Fruit fly (Drosophila melanogaster): Measurements from ENCODE around the gene CG33325.

Gene CG33325

dm6 chr3R:8668024-8668856 is 11.6 kb downstream of the CG33325 start:
- TF ChIP-seq CG17806 (tag; optimal IDR thresholded peaks at IDR 0.05) (no peak), CG10348 (GFP tag; IDR thresholded peaks at IDR 0.05) (no peak), Ets98B (GFP tag; IDR thresholded peaks at IDR 0.05) (0 out of 2 replicates have a peak, but pooled peaks have one; percentile 3), EcR (GFP tag; optimal IDR thresholded peaks at IDR 0.05) (peak; percentile 28)

- TF ChIP-seq CG8159 (tag; optimal IDR thresholded peaks at IDR 0.05) (no peak), gl (tag; optimal IDR thresholded peaks at IDR 0.05) (no peak)
Observed at dm6 chr3R:8667568-8667967, 12.3 kb downstream of the CG33325 start, which contains the start of gene CG8036. Gene CG8036 (plus strand): TSS chr3R:8667868.

- TF ChIP-seq CG32121 (GFP tag; IDR thresholded peaks at IDR 0.05) (no peak), CG14655 (GFP tag; optimal IDR thresholded peaks at IDR 0.05) (no peak), gl (tag; optimal IDR thresholded peaks at IDR 0.05) (no peak), CG15710 (tag; optimal IDR thresholded peaks at IDR 0.05) (no peak), CG34367 (tag; optimal IDR thresholded peaks at IDR 0.05) (no peak), Pif1B (GFP tag; optimal IDR thresholded peaks at IDR 0.05) (no peak), CG8159 (tag; optimal IDR thresholded peaks at IDR 0.05) (no peak), CG13204 (GFP tag; optimal IDR thresholded peaks at IDR 0.05) (no peak), CG10348 (GFP tag; IDR thresholded peaks at IDR 0.05) (no peak), Pif1A (GFP tag; optimal IDR thresholded peaks at IDR 0.05) (no peak), CG17806 (tag; optimal IDR thresholded peaks at IDR 0.05) (no peak), fd96Ca (GFP tag; IDR thresholded peaks at IDR 0.05) (no peak), EcR (GFP tag; optimal IDR thresholded peaks at IDR 0.05) (no peak), Ets98B (GFP tag; IDR thresholded peaks at IDR 0.05) (no peak), rn (GFP tag; IDR thresholded peaks at IDR 0.05) (no peak), CG4496 (GFP tag; IDR thresholded peaks at IDR 0.05) (no peak), CG8301 (tag; optimal IDR thresholded peaks at IDR 0.05) (no peak), D1 (tag; optimal IDR thresholded peaks at IDR 0.05) (no peak)
Observed at dm6 chr3R:8664699-8665340, 15.0 kb downstream of the CG33325 start.

- TF ChIP-seq CG14655 (GFP tag; optimal IDR thresholded peaks at IDR 0.05) (peak; percentile 5), CG15710 (tag; optimal IDR thresholded peaks at IDR 0.05) (peak; percentile 27), CG9948 (tag; optimal IDR thresholded peaks at IDR 0.05) (no peak), fd96Ca (GFP tag; IDR thresholded peaks at IDR 0.05) (peak; percentile 34; the same call in 1 of the 3 replicates)
Observed at dm6 chr3R:8663668-8664283, 16.1 kb downstream of the CG33325 start, which contains the start of gene CG8032. Gene CG8032 (plus strand): TSS chr3R:8664115.

dm6 chr3R:8660661-8661060 is 19.2 kb downstream of the CG33325 start, which contains the start of gene bel:
Gene bel (minus strand): TSS chr3R:8660761.
- TF ChIP-seq CG17806 (tag; optimal IDR thresholded peaks at IDR 0.05) (no peak), EcR (GFP tag; optimal IDR thresholded peaks at IDR 0.05) (no peak), CG15710 (tag; optimal IDR thresholded peaks at IDR 0.05) (no peak), CG34367 (tag; optimal IDR thresholded peaks at IDR 0.05) (no peak), Pif1A (GFP tag; optimal IDR thresholded peaks at IDR 0.05) (no peak), Ets98B (GFP tag; IDR thresholded peaks at IDR 0.05) (no peak), CG32121 (GFP tag; IDR thresholded peaks at IDR 0.05) (no peak), rn (GFP tag; IDR thresholded peaks at IDR 0.05) (no peak), Pif1B (GFP tag; optimal IDR thresholded peaks at IDR 0.05) (no peak), D1 (tag; optimal IDR thresholded peaks at IDR 0.05) (no peak), gl (tag; optimal IDR thresholded peaks at IDR 0.05) (no peak), CG9948 (tag; optimal IDR thresholded peaks at IDR 0.05) (no peak), fd96Ca (GFP tag; IDR thresholded peaks at IDR 0.05) (no peak), CG14655 (GFP tag; optimal IDR thresholded peaks at IDR 0.05) (no peak), CG12605 (GFP tag; IDR thresholded peaks at IDR 0.05) (no peak), CG10348 (GFP tag; IDR thresholded peaks at IDR 0.05) (no peak), CG13204 (GFP tag; optimal IDR thresholded peaks at IDR 0.05) (no peak)

dm6 chr3R:8659907-8660660 is 19.8 kb downstream of the CG33325 start:
- no peak for TF ChIP-seq CG9948 (tag; optimal IDR thresholded peaks at IDR 0.05)
- no peak for TF ChIP-seq CG17806 (tag; optimal IDR thresholded peaks at IDR 0.05)
- peak; percentile 4 for TF ChIP-seq CG34367 (tag; optimal IDR thresholded peaks at IDR 0.05)
- peak; percentile 32 for TF ChIP-seq Ets98B (GFP tag; IDR thresholded peaks at IDR 0.05)
- TF ChIP-seq Pif1A (GFP tag; optimal IDR thresholded peaks at IDR 0.05): no peak
- TF ChIP-seq fd96Ca (GFP tag; IDR thresholded peaks at IDR 0.05): no peak
- no peak for TF ChIP-seq gl (tag; optimal IDR thresholded peaks at IDR 0.05)
- TF ChIP-seq EcR (GFP tag; optimal IDR thresholded peaks at IDR 0.05): no peak
- no peak for TF ChIP-seq CG15710 (tag; optimal IDR thresholded peaks at IDR 0.05)
- peak; percentile 8; the same call in 1 of the 2 replicates for TF ChIP-seq CG32121 (GFP tag; IDR thresholded peaks at IDR 0.05)
- TF ChIP-seq Snoo (tag; optimal IDR thresholded peaks at IDR 0.05): no peak
- TF ChIP-seq CG12605 (GFP tag; IDR thresholded peaks at IDR 0.05): no peak
- no peak for TF ChIP-seq CG10348 (GFP tag; IDR thresholded peaks at IDR 0.05)
- TF ChIP-seq D1 (tag; optimal IDR thresholded peaks at IDR 0.05): no peak
- no peak for TF ChIP-seq CG14655 (GFP tag; optimal IDR thresholded peaks at IDR 0.05)
- no peak for TF ChIP-seq Pif1B (GFP tag; optimal IDR thresholded peaks at IDR 0.05)
- TF ChIP-seq CG4496 (GFP tag; IDR thresholded peaks at IDR 0.05): peak; percentile 66; the same call in 2 of the 3 replicates
- no peak for TF ChIP-seq CG8159 (tag; optimal IDR thresholded peaks at IDR 0.05)
- TF ChIP-seq CG13204 (GFP tag; optimal IDR thresholded peaks at IDR 0.05): no peak
- TF ChIP-seq CG8301 (tag; optimal IDR thresholded peaks at IDR 0.05): no peak
- no peak for TF ChIP-seq rn (GFP tag; IDR thresholded peaks at IDR 0.05)

Data from whole organism, pupa.